Worm (Caenorhabditis elegans) whole organism, late embryonic: ENCODE results near the gene samp-1.

Source experiments
- fkh-10 ChIP-seq: fragments of 150-350 bp; optimal IDR thresholded peaks from 2 replicates; lab custom pipeline; 2014; ENCODE audit warnings: missing biosample characterization, missing genetic modification reagents, missing genetic modification characterization
- hlh-30 ChIP-seq: sonication (generic microtip); optimal IDR thresholded peaks from 2 replicates; lab custom pipeline; 2017; ENCODE audit warnings: antibody characterized with exemption, missing genetic modification characterization, missing compliant biosample characterization; ENCODE audit not compliant: insufficient read depth
- lim-6 ChIP-seq: sonication (generic microtip); optimal IDR thresholded peaks from 2 replicates; lab custom pipeline; 2016; ENCODE audit warnings: missing genetic modification characterization, missing compliant biosample characterization
- nfya-1 ChIP-seq: sonication (generic microtip); optimal IDR thresholded peaks from 2 replicates; lab custom pipeline; 2017; ENCODE audit warnings: missing genetic modification characterization, mild to moderate bottlenecking, missing compliant biosample characterization, antibody characterized with exemption, moderate library complexity
- npax-4 ChIP-seq: sonication (generic microtip); optimal IDR thresholded peaks from 2 replicates; lab custom pipeline; 2016; ENCODE audit warnings: missing genetic modification characterization, missing compliant biosample characterization
- sox-4 ChIP-seq: sonication (generic microtip); optimal IDR thresholded peaks from 2 replicates; lab custom pipeline; 2017; ENCODE audit warnings: mild to moderate bottlenecking, missing genetic modification characterization, inconsistent platforms, missing compliant biosample characterization

DNA sequence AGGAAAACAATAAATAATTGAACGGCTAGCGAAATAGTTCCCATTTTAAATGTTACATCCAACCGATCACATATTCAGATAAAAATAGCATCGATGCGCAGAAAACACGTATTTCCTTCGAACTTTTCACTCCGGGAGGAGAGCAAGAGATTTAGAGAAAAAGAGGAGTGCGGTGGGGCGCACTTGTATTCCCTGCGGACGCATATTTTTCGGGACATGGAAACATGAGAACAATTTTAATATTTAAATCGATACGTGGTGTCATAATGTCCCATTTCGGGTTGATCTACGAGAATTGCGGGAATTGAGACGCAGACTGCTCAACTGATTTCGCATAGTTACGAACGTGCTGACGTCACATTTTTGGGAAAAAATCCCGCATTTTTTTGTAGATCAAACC lies 9.3 kb upstream of the samp-1 start, which contains the start of gene C47G2.4:
- TF ChIP-seq hlh-30 (tag; lab: Kevin White, UChicago) = no peak
- no peak for TF ChIP-seq lim-6 (tag; lab: Kevin White, UChicago)
- peak; percentile 36 for TF ChIP-seq nfya-1 (tag; lab: Kevin White, UChicago)
- no peak for TF ChIP-seq sox-4
- no peak for TF ChIP-seq fkh-10 (GFP tag; lab: Kevin White, UChicago)
- no peak for TF ChIP-seq npax-4 (tag; lab: Kevin White, UChicago)
